ENCODE assay signal across 1 worm cellular context in the genomic region with DNA sequence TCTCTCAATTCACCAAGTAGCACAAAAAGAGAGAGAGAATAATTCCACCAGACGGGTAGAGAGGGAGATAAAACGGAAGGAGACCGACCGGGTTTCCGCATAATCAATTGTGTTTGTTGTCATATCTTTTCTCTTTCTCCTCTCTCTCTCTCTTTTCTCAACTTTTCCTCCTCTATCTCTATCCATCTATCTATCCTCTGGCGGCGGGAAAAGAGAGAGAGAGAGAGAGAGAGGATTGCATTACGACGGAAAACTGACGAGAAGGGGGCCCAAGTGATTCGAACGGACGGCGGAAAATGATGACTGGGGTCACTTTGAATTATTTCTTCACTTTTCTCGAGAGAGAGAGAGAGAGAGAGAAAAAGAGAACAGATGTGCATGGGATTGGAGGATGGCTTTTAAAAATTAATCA.
A peak's percentile ranks its signal among the peaks of the same experiment; 100 is the strongest.
TF ChIP-seq lines count a peak whose summit lies in the region.

No protein-coding gene starts in this region.

TF ChIP-seq in whole organism, L1 larva, 84 proteins besides CTCF, POLR2A, EP300 and RAD21 (continued from another document):
- TF ChIP-seq nhr-77 (tag; optimal IDR thresholded peaks at IDR 0.05; lab: Kevin White, UChicago) (peak; percentile 31), skn-1 (tag; optimal IDR thresholded peaks at IDR 0.05; lab: Kevin White, UChicago) (peak; percentile 64), hlh-4 (tag; optimal IDR thresholded peaks at IDR 0.05; lab: Kevin White, UChicago) (no peak)
